Worm (Caenorhabditis elegans) whole organism, L3 larva: ENCODE results near the gene R160.13.

Experiments
- aly-2 ChIP-seq: fragments of 150-350 bp; optimal IDR thresholded peaks from 2 replicates; lab custom pipeline; 2014; ENCODE audit warnings: missing biosample characterization, missing genetic modification characterization
- ceh-9 ChIP-seq: sonication (generic microtip); optimal IDR thresholded peaks from 2 replicates; lab custom pipeline; 2018; ENCODE audit warnings: missing biosample characterization, missing genetic modification characterization
- daf-12 ChIP-seq: fragments of 150-350 bp; optimal IDR thresholded peaks from 2 replicates; lab custom pipeline; 2014; ENCODE audit warnings: missing biosample characterization, missing genetic modification reagents, missing genetic modification characterization
- fos-1 ChIP-seq: fragments of 150-350 bp; optimal IDR thresholded peaks from 2 replicates; lab custom pipeline; 2014; ENCODE audit warnings: missing biosample characterization, missing genetic modification characterization
- jun-1 ChIP-seq: fragments of 150-350 bp; optimal IDR thresholded peaks from 2 replicates; lab custom pipeline; 2014; ENCODE audit warnings: missing biosample characterization, missing genetic modification reagents, missing genetic modification characterization
- lin-39 ChIP-seq: fragments of 150-350 bp; optimal IDR thresholded peaks from 2 replicates; lab custom pipeline; 2018; ENCODE audit warnings: missing biosample characterization, missing genetic modification reagents, missing genetic modification characterization
- lsy-12 ChIP-seq: sonication (generic microtip); optimal IDR thresholded peaks from 2 replicates; lab custom pipeline; 2016; ENCODE audit warnings: mild to moderate bottlenecking, missing genetic modification characterization, missing compliant biosample characterization
- mml-1 ChIP-seq: fragments of 150-350 bp; sonication (generic microtip); optimal IDR thresholded peaks from 3 replicates; lab custom pipeline; 2014; ENCODE audit warnings: missing biosample characterization, missing genetic modification characterization
- nhr-76 ChIP-seq: fragments of 150-350 bp; sonication (generic microtip); optimal IDR thresholded peaks from 5 replicates; lab custom pipeline; 2014; ENCODE audit warnings: missing biosample characterization, missing genetic modification characterization
- snpc-4 ChIP-seq: fragments of 150-350 bp; optimal IDR thresholded peaks from 2 replicates; lab custom pipeline; 2014; ENCODE audit warnings: missing biosample characterization, missing genetic modification characterization
- ztf-4 ChIP-seq: fragments of 150-350 bp; optimal IDR thresholded peaks from 2 replicates; lab custom pipeline; 2014; ENCODE audit warnings: missing biosample characterization, missing genetic modification characterization

- TF ChIP-seq jun-1 (tag; lab: Kevin White, UChicago) (no peak), nhr-76 (tag; lab: Kevin White, UChicago) (no peak), mml-1 (tag; lab: Kevin White, UChicago) (no peak), daf-12 (tag; lab: Kevin White, UChicago) (no peak), ceh-9 (no peak), ztf-4 (no peak), fos-1 (no peak), snpc-4 (tag; lab: Kevin White, UChicago) (no peak), aly-2 (tag; lab: Kevin White, UChicago) (no peak), lin-39 (no peak), lsy-12 (tag; lab: Kevin White, UChicago) (no peak)
Observed at ce11 chrX:4371413-4371812, at the start of gene R160.13.
